Worm (Caenorhabditis elegans): ENCODE data around the gene T24E12.6.

Gene T24E12.6

ce11 chrII:3724175-3724715 lies 37.3 kb downstream of the T24E12.6 start, which contains the start of gene C46E10.1:
Gene C46E10.1, plus strand, starts transcription at chrII:3724225.
- no peak for TF ChIP-seq lin-14 (GFP tag; optimal IDR thresholded peaks at IDR 0.05)
- TF ChIP-seq egl-27 (tag; optimal IDR thresholded peaks at IDR 0.05): no peak
- no peak for TF ChIP-seq unc-98 (GFP tag; IDR thresholded peaks at IDR 0.05)
- TF ChIP-seq dpl-1 (GFP tag; optimal IDR thresholded peaks at IDR 0.05): no peak
- TF ChIP-seq aly-2 (tag; optimal IDR thresholded peaks at IDR 0.05): no peak

ce11 chrII:3721016-3721415 lies 40.5 kb downstream of the T24E12.6 start, which contains the start of gene C46E10.3:
Gene C46E10.3, plus strand, starts transcription at chrII:3721316.
- no peak for TF ChIP-seq lin-35 (GFP tag; optimal IDR thresholded peaks at IDR 0.05)
- TF ChIP-seq egl-13 (tag; optimal IDR thresholded peaks at IDR 0.05): no peak
- TF ChIP-seq efl-1 (optimal IDR thresholded peaks at IDR 0.05): no peak
- no peak for TF ChIP-seq efl-1 (GFP tag; optimal IDR thresholded peaks at IDR 0.05 in 1 of 2)

- TF ChIP-seq rnt-1 (tag; optimal IDR thresholded peaks at IDR 0.05) (no peak), nhr-77 (tag; optimal IDR thresholded peaks at IDR 0.05) (no peak), fkh-10 (GFP tag; optimal IDR thresholded peaks at IDR 0.05) (no peak), ceh-82 (tag; optimal IDR thresholded peaks at IDR 0.05) (no peak), nhr-71 (tag; optimal IDR thresholded peaks at IDR 0.05) (no peak), pqm-1 (tag; optimal IDR thresholded peaks at IDR 0.05) (no peak), lin-35 (GFP tag; optimal IDR thresholded peaks at IDR 0.05) (no peak), ztf-4 (tag; optimal IDR thresholded peaks at IDR 0.05) (no peak), nhr-84 (tag; optimal IDR thresholded peaks at IDR 0.05) (no peak), nhr-11 (tag; optimal IDR thresholded peaks at IDR 0.05) (no peak), ets-5 (GFP tag; IDR thresholded peaks at IDR 0.05) (no peak), snpc-4 (tag; optimal IDR thresholded peaks at IDR 0.05) (no peak), ceh-88 (GFP tag; IDR thresholded peaks at IDR 0.05) (no peak), hlh-17 (GFP tag; optimal IDR thresholded peaks at IDR 0.05; ENCODE audit: borderline replicate concordance) (no peak), nhr-12 (tag; optimal IDR thresholded peaks at IDR 0.05) (no peak), isw-1 (GFP tag; IDR thresholded peaks at IDR 0.05) (no peak)
Observed at ce11 chrII:3716961-3717360, 44.5 kb downstream of the T24E12.6 start, which contains the start of gene fbxc-52. Gene fbxc-52, plus strand, starts transcription at chrII:3717261.

ce11 chrII:3716455-3716854 lies 45.0 kb downstream of the T24E12.6 start, which contains the start of gene srh-99:
Gene srh-99, minus strand, starts transcription at chrII:3716555.
- TF ChIP-seq nhr-77 (tag; optimal IDR thresholded peaks at IDR 0.05) (no peak), sptf-1 (tag; optimal IDR thresholded peaks at IDR 0.05) (no peak), nhr-85 (tag) (no peak), lin-13 (GFP tag; optimal IDR thresholded peaks at IDR 0.05) (no peak), ceh-90 (tag; optimal IDR thresholded peaks at IDR 0.05) (no peak), snu-23 (GFP tag; optimal IDR thresholded peaks at IDR 0.05) (no peak), fos-1 (tag; optimal IDR thresholded peaks at IDR 0.05) (no peak), irx-1 (tag; optimal IDR thresholded peaks at IDR 0.05) (no peak), mab-9 (GFP tag; IDR thresholded peaks at IDR 0.05) (no peak), lin-15B (tag; optimal IDR thresholded peaks at IDR 0.05) (no peak)

ce11 chrII:3714595-3714994 lies 46.9 kb downstream of the T24E12.6 start, which contains the start of gene srh-100:
Gene srh-100, minus strand, starts transcription at chrII:3714695.
- TF ChIP-seq mef-2 (tag; optimal IDR thresholded peaks at IDR 0.05) (no peak), mep-1 (tag; optimal IDR thresholded peaks at IDR 0.05) (no peak), tbx-2 (tag; optimal IDR thresholded peaks at IDR 0.05) (no peak), lir-3 (tag; optimal IDR thresholded peaks at IDR 0.05; ENCODE audit: poor library complexity) (no peak), F16B12.6 (tag; optimal IDR thresholded peaks at IDR 0.05) (no peak), hpl-2 (GFP tag; optimal IDR thresholded peaks at IDR 0.05) (no peak), fkh-10 (GFP tag; optimal IDR thresholded peaks at IDR 0.05) (no peak), C34B4.2 (tag; optimal IDR thresholded peaks at IDR 0.05) (no peak), dpl-1 (GFP tag; optimal IDR thresholded peaks at IDR 0.05) (no peak), pqm-1 (tag; optimal IDR thresholded peaks at IDR 0.05) (no peak), dsc-1 (tag; optimal IDR thresholded peaks at IDR 0.05) (no peak), aha-1 (tag; optimal IDR thresholded peaks at IDR 0.05) (no peak), vab-15 (tag; optimal IDR thresholded peaks at IDR 0.05) (no peak), ztf-11 (tag; optimal IDR thresholded peaks at IDR 0.05) (no peak), ceh-88 (GFP tag; IDR thresholded peaks at IDR 0.05) (no peak), isw-1 (GFP tag; IDR thresholded peaks at IDR 0.05) (no peak), nhr-19 (GFP tag; conservative IDR thresholded peaks at IDR 0.05) (no peak)

All from whole organism, L1 larva.